Fruit fly (Drosophila melanogaster): ENCODE measurements around the gene Nepl5.

Gene Nepl5

dm6 chr2L:6385409-6385808 is 4.3 kb downstream of the Nepl5 start, which contains the start of gene Nepl6:
Gene Nepl6 (minus strand): TSS chr2L:6385512.
- TF ChIP-seq Rel (GFP tag; optimal IDR thresholded peaks at IDR 0.05) (no peak), Rel (tag; optimal IDR thresholded peaks at IDR 0.05) (peak; percentile 49), jim (GFP tag; optimal IDR thresholded peaks at IDR 0.05) (no peak), Sp1 (GFP tag; optimal IDR thresholded peaks at IDR 0.05) (no peak), psq (GFP tag; optimal IDR thresholded peaks at IDR 0.05) (no peak)

dm6 chr2L:6387068-6387467 is 6.0 kb downstream of the Nepl5 start:
- TF ChIP-seq Rel (GFP tag; optimal IDR thresholded peaks at IDR 0.05): no peak
- TF ChIP-seq Rel (tag; optimal IDR thresholded peaks at IDR 0.05): peak; percentile 72
- no peak for TF ChIP-seq br (GFP tag; optimal IDR thresholded peaks at IDR 0.05)
- TF ChIP-seq N (GFP tag; optimal IDR thresholded peaks at IDR 0.05): no peak
- no peak for TF ChIP-seq Vsx2 (GFP tag; optimal IDR thresholded peaks at IDR 0.05; ENCODE audit: partially characterized antibody)
- TF ChIP-seq brk (GFP tag; optimal IDR thresholded peaks at IDR 0.05): no peak
- no peak for TF ChIP-seq woc (GFP tag; optimal IDR thresholded peaks at IDR 0.05)
- no peak for TF ChIP-seq foxo (GFP tag; optimal IDR thresholded peaks at IDR 0.05)

dm6 chr2L:6391469-6391868 is 10.4 kb downstream of the Nepl5 start:
- no peak for TF ChIP-seq N (GFP tag; optimal IDR thresholded peaks at IDR 0.05)
- no peak for TF ChIP-seq dsf (GFP tag; optimal IDR thresholded peaks at IDR 0.05; ENCODE audit: borderline replicate concordance)
- no peak for TF ChIP-seq dl (GFP tag; optimal IDR thresholded peaks at IDR 0.05; ENCODE audit: insufficient read depth in 1 of 2, partially characterized antibody in 2 of 2)
- TF ChIP-seq tai (GFP tag; optimal IDR thresholded peaks at IDR 0.05): no peak
- TF ChIP-seq Abd-B (GFP tag; optimal IDR thresholded peaks at IDR 0.05): no peak
- no peak for TF ChIP-seq Dif (GFP tag; optimal IDR thresholded peaks at IDR 0.05; ENCODE audit: partially characterized antibody)
- no peak for TF ChIP-seq Mio (GFP tag; optimal IDR thresholded peaks at IDR 0.05)
- no peak for TF ChIP-seq CrebA (GFP tag; optimal IDR thresholded peaks at IDR 0.05; ENCODE audit: borderline replicate concordance)
- TF ChIP-seq psq (GFP tag; optimal IDR thresholded peaks at IDR 0.05): no peak
- no peak for TF ChIP-seq Jra (GFP tag; optimal IDR thresholded peaks at IDR 0.05)
- no peak for TF ChIP-seq Hnf4 (GFP tag; optimal IDR thresholded peaks at IDR 0.05)
- TF ChIP-seq Vsx2 (GFP tag; optimal IDR thresholded peaks at IDR 0.05; ENCODE audit: partially characterized antibody): no peak

dm6 chr2L:6397149-6397548 is 16.1 kb downstream of the Nepl5 start, which contains the start of gene CG42369:
Gene CG42369 (minus strand): TSS chr2L:6397249.
- no peak for TF ChIP-seq psq (GFP tag; optimal IDR thresholded peaks at IDR 0.05)
- TF ChIP-seq lola (GFP tag; optimal IDR thresholded peaks at IDR 0.05): no peak
- TF ChIP-seq br (GFP tag; optimal IDR thresholded peaks at IDR 0.05): no peak
- TF ChIP-seq CG32264 (GFP tag; optimal IDR thresholded peaks at IDR 0.05): no peak
- TF ChIP-seq tai (GFP tag; optimal IDR thresholded peaks at IDR 0.05): no peak
- TF ChIP-seq dsf (GFP tag; optimal IDR thresholded peaks at IDR 0.05; ENCODE audit: borderline replicate concordance): no peak
- no peak for TF ChIP-seq Myc (optimal IDR thresholded peaks at IDR 0.05)
- no peak for TF ChIP-seq Rel (GFP tag; optimal IDR thresholded peaks at IDR 0.05)
- TF ChIP-seq Rel (tag; optimal IDR thresholded peaks at IDR 0.05): no peak
- TF ChIP-seq foxo (GFP tag; optimal IDR thresholded peaks at IDR 0.05): no peak
- no peak for TF ChIP-seq usp (GFP tag; optimal IDR thresholded peaks at IDR 0.05)
- no peak for TF ChIP-seq Hr78 (GFP tag; optimal IDR thresholded peaks at IDR 0.05)

dm6 chr2L:6411089-6411757 is 30.2 kb downstream of the Nepl5 start, which contains the start of gene DIP-epsilon:
Gene DIP-epsilon (minus strand): TSS chr2L:6411326.
- TF ChIP-seq Dif (GFP tag; optimal IDR thresholded peaks at IDR 0.05; ENCODE audit: partially characterized antibody): peak; percentile 29
- no peak for TF ChIP-seq Dfd (GFP tag; optimal IDR thresholded peaks at IDR 0.05)

- TF ChIP-seq sv (GFP tag; optimal IDR thresholded peaks at IDR 0.05) (no peak), Vsx2 (GFP tag; optimal IDR thresholded peaks at IDR 0.05; ENCODE audit: partially characterized antibody) (no peak), dmrt93B (GFP tag; optimal IDR thresholded peaks at IDR 0.05) (no peak), Hr83 (GFP tag; optimal IDR thresholded peaks at IDR 0.05; ENCODE audit: poor library complexity, severe bottlenecking) (no peak), dsf (GFP tag; optimal IDR thresholded peaks at IDR 0.05; ENCODE audit: borderline replicate concordance) (no peak)
These were observed 30.9 kb downstream of the Nepl5 start, which contains the start of gene CG13982 for dm6 chr2L:6411953-6412352. Gene CG13982 (plus strand): TSS chr2L:6412315.
